Fruit fly (Drosophila melanogaster) whole organism, wandering third instar larva: ENCODE data around the gene Hk.

Experiments
- Abd-B ChIP-seq: fragments of >200 bp; optimal IDR thresholded peaks from 2 replicates; lab custom pipeline; 2017; ENCODE audit warnings: missing biosample characterization, missing genetic modification characterization
- CG9705 ChIP-seq: fragments of 200-800 bp; sonication (Bioruptor generic); optimal IDR thresholded peaks from 2 replicates; lab custom pipeline; 2018; ENCODE audit warnings: missing biosample characterization, mild to moderate bottlenecking, missing genetic modification characterization
- CrebA ChIP-seq: fragments of 200-800 bp; sonication (Bioruptor generic); optimal IDR thresholded peaks from 2 replicates; lab custom pipeline; 2016; ENCODE audit warnings: missing biosample characterization, mild to moderate bottlenecking, missing genetic modification characterization, borderline replicate concordance
- Dfd ChIP-seq: fragments of >200 bp; optimal IDR thresholded peaks from 2 replicates; lab custom pipeline; 2017; ENCODE audit warnings: missing biosample characterization, missing genetic modification characterization
- GATAd ChIP-seq: sonication (Bioruptor generic); optimal IDR thresholded peaks from 2 replicates; lab custom pipeline; 2016; ENCODE audit warnings: missing biosample characterization, missing genetic modification characterization
- HLH106 ChIP-seq: fragments of 200-800 bp; optimal IDR thresholded peaks from 3 replicates; lab custom pipeline; 2019; ENCODE audit warnings: missing biosample characterization, mild to moderate bottlenecking, missing genetic modification characterization, moderate library complexity
- Hnf4 ChIP-seq: fragments of 200-800 bp; sonication (Bioruptor generic); optimal IDR thresholded peaks from 2 replicates; lab custom pipeline; 2016; ENCODE audit warnings: missing biosample characterization, mild to moderate bottlenecking, missing genetic modification characterization
- Hr78 ChIP-seq: fragments of >200 bp; optimal IDR thresholded peaks from 2 replicates; lab custom pipeline; 2017; ENCODE audit warnings: missing biosample characterization, missing genetic modification characterization
- Hr83 ChIP-seq: fragments of 200-300 bp; sonication (Bioruptor generic); optimal IDR thresholded peaks from 2 replicates; lab custom pipeline; 2016; ENCODE audit warnings: missing biosample characterization, mild to moderate bottlenecking, missing genetic modification characterization, moderate library complexity; ENCODE audit not compliant: poor library complexity, severe bottlenecking
- Mio ChIP-seq: sonication (Bioruptor generic); optimal IDR thresholded peaks from 2 replicates; lab custom pipeline; 2016; ENCODE audit warnings: missing biosample characterization, missing genetic modification characterization
- Myc ChIP-seq: fragments of >200 bp; optimal IDR thresholded peaks from 2 replicates; lab custom pipeline; 2017
- N ChIP-seq: fragments of >200 bp; optimal IDR thresholded peaks from 2 replicates; lab custom pipeline; 2018; ENCODE audit warnings: missing biosample characterization, missing external identifiers, missing genetic modification characterization
- OdsH ChIP-seq: fragments of 200-800 bp; sonication (Bioruptor generic); optimal IDR thresholded peaks from 2 replicates; lab custom pipeline; 2016; ENCODE audit warnings: missing biosample characterization, mild to moderate bottlenecking, missing genetic modification characterization
- Vsx2 ChIP-seq: fragments of 200-300, 225-300 bp; sonication (Bioruptor generic); optimal IDR thresholded peaks from 2 replicates; lab custom pipeline; 2018; ENCODE audit warnings: missing biosample characterization, missing genetic modification characterization; ENCODE audit not compliant: partially characterized antibody
- br ChIP-seq: fragments of 200-800 bp; sonication (Bioruptor generic); optimal IDR thresholded peaks from 2 replicates; lab custom pipeline; 2016; ENCODE audit warnings: missing biosample characterization, missing genetic modification characterization
- brk ChIP-seq: fragments of 200-800 bp; sonication (Bioruptor generic); optimal IDR thresholded peaks from 2 replicates; lab custom pipeline; 2016; ENCODE audit warnings: missing biosample characterization, mild to moderate bottlenecking, missing genetic modification characterization
- dl ChIP-seq, 2 experiments: fragments of 175-275, 200-275 bp in 1 of 2; fragments of 200-275 bp in 1 of 2; sonication (Bioruptor generic); optimal IDR thresholded peaks; lab custom pipeline; 2018; ENCODE audit warnings: mild to moderate bottlenecking in 2 of 2, missing biosample characterization in 2 of 2, missing genetic modification characterization in 2 of 2, moderate library complexity in 2 of 2; ENCODE audit not compliant: partially characterized antibody in 2 of 2, insufficient read depth in 1 of 2
- ey ChIP-seq: fragments of 200-800 bp; sonication (Bioruptor generic); optimal IDR thresholded peaks from 2 replicates; lab custom pipeline; 2016; ENCODE audit warnings: missing biosample characterization, missing genetic modification characterization
- foxo ChIP-seq, 2 experiments: fragments of 200-800 bp; sonication (Bioruptor generic); optimal IDR thresholded peaks; 2 replicates in 1 of 2; 3 replicates in 1 of 2; lab custom pipeline; 2016 to 2017; ENCODE audit warnings: missing biosample characterization in 2 of 2, missing genetic modification characterization in 2 of 2
- fru ChIP-seq: fragments of 200-800 bp; sonication (Bioruptor generic); optimal IDR thresholded peaks from 3 replicates; lab custom pipeline; 2016; ENCODE audit warnings: missing biosample characterization, mild to moderate bottlenecking, missing genetic modification characterization
- jim ChIP-seq: fragments of 175-275, 200-325 bp; sonication (Bioruptor generic); optimal IDR thresholded peaks from 2 replicates; lab custom pipeline; 2016; ENCODE audit warnings: missing biosample characterization, mild to moderate bottlenecking, missing genetic modification characterization
- lola ChIP-seq: fragments of >200 bp; optimal IDR thresholded peaks from 2 replicates; lab custom pipeline; 2017; ENCODE audit warnings: missing biosample characterization, missing genetic modification characterization
- pan ChIP-seq: fragments of >200 bp; optimal IDR thresholded peaks from 2 replicates; lab custom pipeline; 2017
- psq ChIP-seq: fragments of 200-800 bp; sonication (Bioruptor generic); optimal IDR thresholded peaks from 3 replicates; lab custom pipeline; 2017; ENCODE audit warnings: missing biosample characterization, mild to moderate bottlenecking, missing genetic modification characterization, moderate library complexity
- rgr ChIP-seq: fragments of 200-800 bp; sonication (Bioruptor generic); optimal IDR thresholded peaks from 3 replicates; lab custom pipeline; 2016; ENCODE audit warnings: missing biosample characterization, mild to moderate bottlenecking, missing genetic modification characterization
- sage ChIP-seq: fragments of 200-800 bp; sonication (Bioruptor generic); optimal IDR thresholded peaks from 2 replicates; lab custom pipeline; 2016; ENCODE audit warnings: missing biosample characterization, mild to moderate bottlenecking, missing genetic modification characterization
- sv ChIP-seq: fragments of 200-800 bp; sonication (Bioruptor generic); optimal IDR thresholded peaks from 3 replicates; lab custom pipeline; 2016; ENCODE audit warnings: missing biosample characterization, missing genetic modification characterization
- tai ChIP-seq: sonication (Bioruptor generic); optimal IDR thresholded peaks from 2 replicates; lab custom pipeline; 2016; ENCODE audit warnings: missing biosample characterization, missing genetic modification characterization
- usp ChIP-seq: fragments of >200 bp; optimal IDR thresholded peaks from 2 replicates; lab custom pipeline; 2017; ENCODE audit warnings: missing biosample characterization, missing genetic modification characterization
- woc ChIP-seq: sonication (Bioruptor generic); optimal IDR thresholded peaks from 2 replicates; lab custom pipeline; 2016; ENCODE audit warnings: missing biosample characterization, mild to moderate bottlenecking, missing genetic modification characterization

Hk gene

dm6 chrX:10261172-10261571 lies 2.1 kb downstream of the Hk start:
- TF ChIP-seq Dfd (GFP tag; lab: Kevin White, UChicago), result peak; percentile 18
- TF ChIP-seq ey (GFP tag; lab: Kevin White, UChicago), result no peak

DNA sequence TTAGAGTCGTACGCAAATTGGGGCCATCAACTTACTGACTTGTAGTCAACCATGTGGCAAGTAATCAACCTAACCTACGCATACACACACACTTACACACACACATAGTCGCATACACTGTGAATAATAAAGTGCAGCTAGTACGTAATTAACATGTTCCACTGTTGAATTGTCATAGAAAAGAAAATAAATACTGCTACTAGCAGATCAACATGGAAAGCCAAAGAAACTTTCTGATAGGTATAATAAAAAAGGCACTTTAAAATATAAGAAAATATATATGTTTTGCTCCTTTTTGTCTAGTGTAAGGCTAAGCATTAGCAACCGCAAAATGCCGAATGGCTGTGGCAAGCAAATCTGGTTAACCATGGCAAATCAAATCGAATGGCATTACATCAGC lies 3.8 kb downstream of the Hk start:
- TF ChIP-seq sv (GFP tag; lab: Kevin White, UChicago), result no peak
- no peak for TF ChIP-seq Mio (GFP tag; lab: Kevin White, UChicago)
- TF ChIP-seq brk (GFP tag; lab: Kevin White, UChicago), result no peak
- no peak for TF ChIP-seq sage
- TF ChIP-seq CrebA, result no peak
- TF ChIP-seq dl (GFP tag; optimal IDR thresholded peaks at IDR 0.05; lab: Kevin White, UChicago; ENCODE audit: insufficient read depth in 1 of 2, partially characterized antibody in 2 of 2), result no peak
- no peak for TF ChIP-seq rgr (GFP tag; lab: Kevin White, UChicago)
- TF ChIP-seq psq (GFP tag; lab: Kevin White, UChicago), result no peak
- TF ChIP-seq OdsH (GFP tag; lab: Kevin White, UChicago), result no peak

- TF ChIP-seq ey (GFP tag; lab: Kevin White, UChicago) (no peak), Hr78 (no peak), dl (GFP tag; optimal IDR thresholded peaks at IDR 0.05; lab: Kevin White, UChicago; ENCODE audit: insufficient read depth in 1 of 2, partially characterized antibody in 2 of 2) (no peak), tai (GFP tag; lab: Kevin White, UChicago) (no peak), jim (GFP tag; lab: Kevin White, UChicago) (no peak), N (no peak), Hr83 (GFP tag; lab: Kevin White, UChicago) (no peak), br (GFP tag; lab: Kevin White, UChicago) (no peak), Dfd (GFP tag; lab: Kevin White, UChicago) (no peak), Abd-B (GFP tag; lab: Kevin White, UChicago) (no peak), foxo (GFP tag; optimal IDR thresholded peaks at IDR 0.05; lab: Kevin White, UChicago) (no peak), Hnf4 (GFP tag; lab: Kevin White, UChicago) (no peak), CG9705 (no peak), HLH106 (tag; lab: Kevin White, UChicago) (no peak)
Observed at dm6 chrX:10256228-10256627, 7.1 kb downstream of the Hk start.

- TF ChIP-seq foxo (GFP tag; optimal IDR thresholded peaks at IDR 0.05; lab: Kevin White, UChicago), result no peak
- TF ChIP-seq Hr83 (GFP tag; lab: Kevin White, UChicago), result no peak
- TF ChIP-seq CG9705, result no peak
- TF ChIP-seq fru (GFP tag; lab: Kevin White, UChicago), result no peak
- TF ChIP-seq OdsH (GFP tag; lab: Kevin White, UChicago), result no peak
- no peak for TF ChIP-seq Myc
- no peak for TF ChIP-seq rgr (GFP tag; lab: Kevin White, UChicago)
- TF ChIP-seq Mio (GFP tag; lab: Kevin White, UChicago), result no peak
- TF ChIP-seq brk (GFP tag; lab: Kevin White, UChicago), result no peak
- no peak for TF ChIP-seq Dfd (GFP tag; lab: Kevin White, UChicago)
- TF ChIP-seq woc (GFP tag; lab: Kevin White, UChicago), result no peak
Observed at dm6 chrX:10252745-10253144, 10.5 kb downstream of the Hk start.

DNA sequence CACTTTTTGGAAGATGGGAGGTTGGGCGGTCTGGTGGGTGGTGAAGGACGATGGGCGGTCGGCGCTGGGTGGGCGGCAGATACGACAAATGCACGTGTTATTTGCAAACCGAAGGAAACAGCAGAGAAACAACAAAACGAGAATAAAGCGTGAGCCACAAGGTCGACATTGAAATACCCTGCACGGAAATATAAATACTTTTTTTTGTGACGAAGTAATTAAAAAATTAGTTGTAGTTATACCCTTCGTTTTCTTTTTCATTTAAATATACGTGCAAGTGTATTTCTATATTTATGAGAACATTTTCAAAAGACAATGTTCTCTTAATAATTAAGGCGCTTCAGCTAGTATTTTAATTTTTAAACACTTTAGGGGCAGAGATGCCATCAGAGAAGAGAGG lies 12.6 kb downstream of the Hk start:
- TF ChIP-seq Hnf4 (GFP tag; lab: Kevin White, UChicago) (no peak), lola (GFP tag; lab: Kevin White, UChicago) (no peak), pan (lab: Kevin White, UChicago) (no peak), GATAd (GFP tag; lab: Kevin White, UChicago) (no peak), N (no peak), usp (GFP tag; lab: Kevin White, UChicago) (no peak), Hr78 (no peak), HLH106 (tag; lab: Kevin White, UChicago) (no peak), Vsx2 (GFP tag; lab: Kevin White, UChicago) (no peak), Myc (no peak), OdsH (GFP tag; lab: Kevin White, UChicago) (no peak), CrebA (no peak), Hr83 (GFP tag; lab: Kevin White, UChicago) (no peak), foxo (GFP tag; optimal IDR thresholded peaks at IDR 0.05; lab: Kevin White, UChicago) (no peak), Mio (GFP tag; lab: Kevin White, UChicago) (no peak), fru (GFP tag; lab: Kevin White, UChicago) (no peak), brk (GFP tag; lab: Kevin White, UChicago) (no peak)
